Worm (Caenorhabditis elegans) whole organism, L4 larva: Measurements from ENCODE around the gene anoh-1.

Source experiments
- F10B5.3 ChIP-seq: sonication (generic microtip); optimal IDR thresholded peaks from 2 replicates; lab custom pipeline; 2016; ENCODE audit warnings: mild to moderate bottlenecking, missing genetic modification characterization, missing compliant biosample characterization
- F44E2.7 ChIP-seq: fragments of 200-800 bp; sonication (Bioruptor generic); IDR thresholded peaks from 2 replicates; pipeline ENCODE4 v2.1.2; 2022; ENCODE audit warnings: missing genetic modification characterization, missing compliant biosample characterization
- T26A8.4 ChIP-seq: fragments of 200-800 bp; sonication (Bioruptor generic); IDR thresholded peaks from 2 replicates; pipeline ENCODE4 v1.3.6; 2022; ENCODE audit warnings: missing genetic modification characterization, missing compliant biosample characterization
- ZK546.5 ChIP-seq, 2 experiments: sonication (generic microtip); optimal IDR thresholded peaks; 2 replicates each; lab custom pipeline; 2017; ENCODE audit warnings: missing biosample characterization in 2 of 2, missing genetic modification characterization in 2 of 2
- arid-1 ChIP-seq: fragments of 200-800 bp; sonication (Bioruptor generic); conservative IDR thresholded peaks from 2 replicates; pipeline ENCODE4 v1.3.6; 2022; ENCODE audit warnings: missing genetic modification reagents, missing genetic modification characterization, missing compliant biosample characterization
- attf-4 ChIP-seq: sonication (generic microtip); optimal IDR thresholded peaks from 3 replicates; lab custom pipeline; 2017; ENCODE audit warnings: missing biosample characterization, missing genetic modification characterization
- ceh-20 ChIP-seq: fragments of 200-800 bp; sonication (Bioruptor generic); IDR thresholded peaks from 2 replicates; pipeline ENCODE4 v1.3.6; 2022; ENCODE audit warnings: missing genetic modification reagents, missing genetic modification characterization, missing compliant biosample characterization
- ctbp-1 ChIP-seq: fragments of 200-800 bp; sonication (Bioruptor generic); IDR thresholded peaks from 2 replicates; pipeline ENCODE4 v1.3.6; 2022; ENCODE audit warnings: missing genetic modification reagents, missing genetic modification characterization, missing compliant biosample characterization
- daf-12 ChIP-seq: fragments of 150-350 bp; optimal IDR thresholded peaks from 2 replicates; lab custom pipeline; 2014; ENCODE audit warnings: missing biosample characterization, missing genetic modification reagents, missing genetic modification characterization
- daf-16 ChIP-seq, 3 experiments: sonication (generic microtip); optimal IDR thresholded peaks; 2 replicates each; lab custom pipeline; 2016 to 2017; ENCODE audit warnings: missing genetic modification characterization in 3 of 3, missing genetic modification reagents in 3 of 3, mild to moderate bottlenecking in 2 of 3, missing compliant biosample characterization in 2 of 3, missing biosample characterization in 1 of 3, moderate library complexity in 1 of 3
- daf-8 ChIP-seq: fragments of 200-800 bp; sonication (Bioruptor generic); IDR thresholded peaks from 2 replicates; pipeline ENCODE4 v1.3.6; 2022; ENCODE audit warnings: missing genetic modification characterization, missing compliant biosample characterization
- dmd-8 ChIP-seq: fragments of 200-800 bp; sonication (Bioruptor generic); IDR thresholded peaks from 2 replicates; pipeline ENCODE4 v1.3.6; 2022; ENCODE audit warnings: missing genetic modification characterization, missing compliant biosample characterization
- dpl-1 ChIP-seq: fragments of 150-350 bp; optimal IDR thresholded peaks from 2 replicates; lab custom pipeline; 2014; ENCODE audit warnings: missing biosample characterization, missing genetic modification reagents, missing genetic modification characterization
- dve-1 ChIP-seq: sonication (generic microtip); optimal IDR thresholded peaks from 2 replicates; lab custom pipeline; 2017; ENCODE audit warnings: antibody characterized with exemption, mild to moderate bottlenecking, missing genetic modification characterization, missing compliant biosample characterization; ENCODE audit not compliant: insufficient read depth
- fkh-10 ChIP-seq: fragments of 150-350 bp; optimal IDR thresholded peaks from 2 replicates; lab custom pipeline; 2014; ENCODE audit warnings: missing biosample characterization, missing genetic modification reagents, missing genetic modification characterization
- hlh-11 ChIP-seq: fragments of 200-800 bp; sonication (Bioruptor generic); optimal IDR thresholded peaks from 2 replicates; lab custom pipeline; 2018; ENCODE audit warnings: mild to moderate bottlenecking, missing genetic modification characterization, missing compliant biosample characterization
- hlh-30 ChIP-seq: sonication (generic microtip); optimal IDR thresholded peaks from 2 replicates; lab custom pipeline; 2017; ENCODE audit warnings: antibody characterized with exemption, mild to moderate bottlenecking, missing genetic modification characterization, missing compliant biosample characterization; ENCODE audit not compliant: insufficient read depth
- hmg-1.1 ChIP-seq: fragments of 200-800 bp; sonication (Bioruptor generic); IDR thresholded peaks from 2 replicates; pipeline ENCODE4 v1.3.6; 2022; ENCODE audit warnings: missing genetic modification reagents, missing genetic modification characterization, missing compliant biosample characterization
- jun-1 ChIP-seq: fragments of 150-350 bp; optimal IDR thresholded peaks from 2 replicates; lab custom pipeline; 2014; ENCODE audit warnings: missing biosample characterization, missing genetic modification reagents, missing genetic modification characterization
- lin-1 ChIP-seq: fragments of 200-800 bp; sonication (Bioruptor generic); IDR thresholded peaks from 2 replicates; pipeline ENCODE4 v1.3.6; 2022; ENCODE audit warnings: missing genetic modification reagents, missing genetic modification characterization, missing compliant biosample characterization
- lin-13 ChIP-seq: fragments of 150-350 bp; optimal IDR thresholded peaks from 2 replicates; lab custom pipeline; 2014; ENCODE audit warnings: missing biosample characterization, missing genetic modification reagents, missing genetic modification characterization
- lin-15B ChIP-seq: fragments of 150-350 bp; sonication (generic microtip); optimal IDR thresholded peaks from 3 replicates; lab custom pipeline; 2014; ENCODE audit warnings: missing biosample characterization, missing genetic modification characterization
- lin-29 ChIP-seq: fragments of 200-800 bp; sonication (Bioruptor generic); IDR thresholded peaks from 2 replicates; pipeline ENCODE4 v1.3.6; 2022; ENCODE audit warnings: missing genetic modification reagents, missing genetic modification characterization, missing compliant biosample characterization
- lin-39 ChIP-seq: fragments of 150-350 bp; optimal IDR thresholded peaks from 2 replicates; lab custom pipeline; 2014; ENCODE audit warnings: missing biosample characterization, missing genetic modification reagents, missing genetic modification characterization
- lsy-2 ChIP-seq, 2 experiments: fragments of 150-350 bp in 1 of 2; sonication (generic microtip) in 1 of 2; optimal IDR thresholded peaks; 2 replicates each; lab custom pipeline; 2014 to 2017; ENCODE audit warnings: missing biosample characterization in 2 of 2, missing genetic modification characterization in 2 of 2
- madf-5 ChIP-seq, 2 experiments: fragments of 200-800 bp; sonication (Bioruptor generic); IDR thresholded peaks; 2 replicates each; pipeline ENCODE4 v1.3.6; 2022; ENCODE audit warnings: missing compliant biosample characterization in 2 of 2, missing genetic modification characterization in 2 of 2
- mdl-1 ChIP-seq, 2 experiments: fragments of 150-350 bp in 1 of 2; sonication (generic microtip) in 1 of 2; optimal IDR thresholded peaks; 2 replicates each; lab custom pipeline; 2014 to 2017; ENCODE audit warnings: missing biosample characterization in 2 of 2, missing genetic modification characterization in 2 of 2
- mep-1 ChIP-seq: fragments of 150-350 bp; sonication (generic microtip); optimal IDR thresholded peaks from 3 replicates; lab custom pipeline; 2014; ENCODE audit warnings: missing biosample characterization, missing genetic modification characterization
- mes-2 ChIP-seq: sonication (generic microtip); optimal IDR thresholded peaks from 2 replicates; lab custom pipeline; 2016; ENCODE audit warnings: missing genotype, mild to moderate bottlenecking, missing genetic modification characterization, missing compliant biosample characterization; ENCODE audit not compliant: poor library complexity, severe bottlenecking
- nhr-10 ChIP-seq: fragments of 150-350 bp; optimal IDR thresholded peaks from 2 replicates; lab custom pipeline; 2014; ENCODE audit warnings: missing biosample characterization, missing genetic modification characterization
- nhr-11 ChIP-seq: fragments of 150-350 bp; optimal IDR thresholded peaks from 2 replicates; lab custom pipeline; 2014; ENCODE audit warnings: missing biosample characterization, missing genetic modification characterization
- nhr-111 ChIP-seq: fragments of 200-800 bp; sonication (Bioruptor generic); optimal IDR thresholded peaks from 2 replicates; lab custom pipeline; 2018; ENCODE audit warnings: mild to moderate bottlenecking, missing genetic modification characterization, missing compliant biosample characterization
- nhr-48 ChIP-seq: sonication (generic microtip); optimal IDR thresholded peaks from 2 replicates; lab custom pipeline; 2016; ENCODE audit warnings: mild to moderate bottlenecking, missing genetic modification characterization, missing compliant biosample characterization
- nhr-76 ChIP-seq: fragments of 150-350 bp; optimal IDR thresholded peaks from 2 replicates; lab custom pipeline; 2014; ENCODE audit warnings: missing biosample characterization, missing genetic modification characterization
- nhr-77 ChIP-seq: fragments of 150-350 bp; optimal IDR thresholded peaks from 2 replicates; lab custom pipeline; 2014; ENCODE audit warnings: missing biosample characterization, missing genetic modification characterization
- pha-4 ChIP-seq, 2 experiments: fragments of 150-350 bp in 1 of 2; fragments of 200-800 bp in 1 of 2; sonication (Bioruptor generic) in 1 of 2; IDR thresholded peaks in 1 of 2; optimal IDR thresholded peaks in 1 of 2; 2 replicates each; pipeline versions ENCODE4 v1.3.6 to Lab custom; 2014 to 2022; ENCODE audit warnings: missing genetic modification characterization in 2 of 2, missing genetic modification reagents in 2 of 2, missing biosample characterization in 1 of 2, missing compliant biosample characterization in 1 of 2
- php-3 ChIP-seq: fragments of 200-800 bp; sonication (Bioruptor generic); IDR thresholded peaks from 2 replicates; pipeline ENCODE4 v1.3.6; 2022; ENCODE audit warnings: missing genetic modification reagents, missing genetic modification characterization, missing compliant biosample characterization
- pqm-1 ChIP-seq: sonication (generic microtip); optimal IDR thresholded peaks from 2 replicates; lab custom pipeline; 2017; ENCODE audit warnings: missing biosample characterization, missing genetic modification characterization
- rbr-2 ChIP-seq: sonication (generic microtip); optimal IDR thresholded peaks from 2 replicates; lab custom pipeline; 2016; ENCODE audit warnings: missing genotype, missing genetic modification characterization, missing compliant biosample characterization
- snpc-1.2 ChIP-seq: fragments of 200-800 bp; sonication (Bioruptor generic); IDR thresholded peaks from 2 replicates; pipeline ENCODE4 v1.3.6; 2022; ENCODE audit warnings: missing genetic modification reagents, missing genetic modification characterization, missing compliant biosample characterization
- snpc-4 ChIP-seq: fragments of 150-350 bp; optimal IDR thresholded peaks from 2 replicates; lab custom pipeline; 2014; ENCODE audit warnings: missing biosample characterization, missing genetic modification characterization
- spr-3 ChIP-seq: fragments of 200-800 bp; sonication (Bioruptor generic); optimal IDR thresholded peaks from 2 replicates; lab custom pipeline; 2018; ENCODE audit warnings: mild to moderate bottlenecking, missing genetic modification characterization, missing compliant biosample characterization
- tra-1 ChIP-seq: fragments of 200-800 bp; sonication (Bioruptor generic); IDR thresholded peaks from 2 replicates; pipeline ENCODE4 v1.3.6; 2022; ENCODE audit warnings: missing genetic modification reagents, missing genetic modification characterization, missing compliant biosample characterization
- vab-7 ChIP-seq: fragments of 200-800 bp; sonication (Bioruptor generic); IDR thresholded peaks from 2 replicates; pipeline ENCODE4 v1.3.6; 2022; ENCODE audit warnings: missing genetic modification reagents, missing genetic modification characterization, missing compliant biosample characterization
- zag-1 ChIP-seq: fragments of 150-350 bp; optimal IDR thresholded peaks from 2 replicates; lab custom pipeline; 2014; ENCODE audit warnings: missing biosample characterization, missing genetic modification characterization
- zip-11 ChIP-seq: fragments of 200-800 bp; sonication (Bioruptor generic); IDR thresholded peaks from 2 replicates; pipeline ENCODE4 v1.3.6; 2022; ENCODE audit warnings: missing genetic modification characterization, missing compliant biosample characterization
- ztf-11 ChIP-seq: fragments of 150-350 bp; optimal IDR thresholded peaks from 2 replicates; lab custom pipeline; 2014; ENCODE audit warnings: missing biosample characterization, missing genetic modification characterization

Gene anoh-1

DNA sequence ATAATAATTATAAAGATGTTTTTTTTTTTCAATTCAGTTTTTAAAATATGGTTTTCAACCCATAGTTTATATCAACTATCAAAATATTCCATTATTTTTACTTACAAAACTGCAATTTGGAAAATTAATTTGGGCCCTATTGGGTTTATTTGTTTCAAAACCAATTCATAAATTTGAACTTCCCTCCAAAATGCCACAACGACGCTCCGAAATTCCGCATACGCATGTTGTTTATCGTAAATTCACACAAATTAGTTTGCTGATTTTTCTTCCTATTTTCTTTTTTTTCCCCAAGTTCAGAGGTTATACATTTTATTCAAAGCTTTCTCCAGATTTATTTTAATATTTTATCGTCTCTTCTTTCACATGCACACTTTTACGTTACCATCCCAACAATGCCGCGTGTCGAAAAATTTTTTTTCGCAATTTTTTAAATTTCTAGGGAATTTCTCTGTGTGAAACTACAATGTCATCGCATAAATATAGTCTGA lies 10.1 kb downstream of the anoh-1 start, which contains the start of gene F56A8.3 (continued):
- TF ChIP-seq lin-29 (GFP tag; lab: Robert Waterston, UW) (no peak), ZK546.5 (tag; optimal IDR thresholded peaks at IDR 0.05; lab: Kevin White, UChicago) (no peak), mes-2 (peak; percentile 85), nhr-77 (tag; lab: Kevin White, UChicago) (peak; percentile 9), lin-15B (no peak), nhr-76 (tag; lab: Kevin White, UChicago) (no peak), F10B5.3 (tag; lab: Kevin White, UChicago) (peak; percentile 36), fkh-10 (GFP tag; lab: Kevin White, UChicago) (no peak), nhr-11 (tag; lab: Kevin White, UChicago) (no peak), jun-1 (tag; lab: Kevin White, UChicago) (peak; percentile 4), lin-13 (GFP tag; lab: Kevin White, UChicago) (peak; percentile 43), ztf-11 (tag; lab: Kevin White, UChicago) (no peak), pqm-1 (no peak), dve-1 (peak; percentile 75)

DNA sequence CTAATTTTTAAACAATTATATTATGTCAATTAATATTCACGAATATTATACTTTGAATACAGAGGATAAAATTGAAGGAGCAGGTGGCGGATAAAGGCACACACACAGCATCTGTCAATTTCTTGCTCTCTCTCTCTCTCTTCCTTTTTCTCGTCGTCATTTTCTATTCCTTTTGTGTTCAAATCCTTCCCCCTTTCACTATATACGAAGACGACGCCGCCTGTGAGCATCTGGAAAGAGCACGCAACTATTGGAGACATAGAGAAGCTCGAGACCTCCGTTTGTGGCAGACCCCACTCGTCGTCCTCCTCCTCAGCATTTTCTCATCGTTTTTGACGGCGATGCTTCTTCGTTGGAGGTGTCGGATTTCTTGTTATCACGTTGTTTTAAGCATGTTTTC lies 11.8 kb downstream of the anoh-1 start:
- TF ChIP-seq nhr-111 (GFP tag; lab: Kevin White, UChicago), result no peak
- TF ChIP-seq hlh-30 (tag; lab: Kevin White, UChicago), result peak; percentile 20
- peak; percentile 18 for TF ChIP-seq dpl-1 (GFP tag; lab: Kevin White, UChicago)
- peak; percentile 14 for TF ChIP-seq mep-1
- TF ChIP-seq hlh-11, result no peak
- TF ChIP-seq mdl-1 (tag; optimal IDR thresholded peaks at IDR 0.05; lab: Kevin White, UChicago), result peak in 1 of 2 experiments; percentile 30
- TF ChIP-seq fkh-10 (GFP tag; lab: Kevin White, UChicago), result peak; percentile 24
- TF ChIP-seq rbr-2, result no peak
- TF ChIP-seq lsy-2 (tag; optimal IDR thresholded peaks at IDR 0.05; lab: Kevin White, UChicago), result peak in 1 of 2 experiments; percentile 48
- 0 out of 2 replicates have a peak, but pooled peaks have one; percentile 9 for TF ChIP-seq hmg-1.1 (GFP tag; lab: Robert Waterston, UW)

DNA sequence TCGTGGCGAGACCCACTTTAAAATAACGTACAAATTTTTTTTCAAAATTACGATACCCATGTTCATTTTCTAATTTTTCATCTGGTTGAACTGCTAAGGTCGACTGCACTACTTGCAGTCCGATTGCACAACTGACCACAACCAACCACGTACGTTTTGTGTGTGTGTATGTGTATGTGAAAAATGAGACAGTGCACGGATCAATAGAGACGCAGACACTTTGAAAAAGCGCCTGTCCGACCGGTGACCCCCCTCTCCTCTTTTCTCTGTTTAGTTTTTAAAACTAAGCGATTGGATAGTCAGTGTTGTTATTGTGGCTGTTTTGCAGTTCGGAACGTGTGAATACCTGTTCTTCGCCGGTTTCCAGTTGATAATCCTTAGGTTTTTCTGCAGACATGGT lies 12.4 kb downstream of the anoh-1 start:
- no peak for TF ChIP-seq pha-4 (GFP tag; IDR thresholded peaks at IDR 0.05; lab: Robert Waterston, UW)
- TF ChIP-seq pha-4 (tag; optimal IDR thresholded peaks at IDR 0.05; lab: Kevin White, UChicago), result peak; percentile 26
- TF ChIP-seq rbr-2, result peak; percentile 6
- no peak for TF ChIP-seq snpc-1.2 (GFP tag; lab: Robert Waterston, UW)
- no peak for TF ChIP-seq tra-1 (GFP tag; lab: Robert Waterston, UW)
- TF ChIP-seq spr-3 (GFP tag; lab: Kevin White, UChicago), result no peak
- no peak for TF ChIP-seq attf-4 (tag; lab: Kevin White, UChicago)
- TF ChIP-seq daf-12 (tag; lab: Kevin White, UChicago), result no peak
- no peak for TF ChIP-seq daf-8 (GFP tag; lab: Robert Waterston, UW)
- TF ChIP-seq zip-11 (GFP tag; lab: Robert Waterston, UW), result no peak
- no peak for TF ChIP-seq F44E2.7
- TF ChIP-seq F10B5.3 (tag; lab: Kevin White, UChicago), result no peak
- no peak for TF ChIP-seq ctbp-1 (GFP tag; lab: Robert Waterston, UW)
- TF ChIP-seq dmd-8, result no peak
- TF ChIP-seq zag-1 (tag; lab: Kevin White, UChicago), result no peak
- no peak for TF ChIP-seq pqm-1
- peak in 1 of 2 experiments; percentile 14 for TF ChIP-seq daf-16 (GFP tag; optimal IDR thresholded peaks at IDR 0.05; lab: Kevin White, UChicago)
- peak; percentile 27 for TF ChIP-seq daf-16 (tag; optimal IDR thresholded peaks at IDR 0.05; lab: Kevin White, UChicago)
- no peak for TF ChIP-seq php-3
- no peak for TF ChIP-seq arid-1
- no peak for TF ChIP-seq T26A8.4
- TF ChIP-seq hlh-30 (tag; lab: Kevin White, UChicago), result peak; percentile 78
- no peak for TF ChIP-seq snpc-4
- TF ChIP-seq mdl-1 (tag; optimal IDR thresholded peaks at IDR 0.05; lab: Kevin White, UChicago), result no peak
- TF ChIP-seq lin-1 (GFP tag; lab: Robert Waterston, UW), result no peak
- TF ChIP-seq nhr-48 (tag; lab: Kevin White, UChicago), result no peak
- TF ChIP-seq ceh-20 (GFP tag; lab: Robert Waterston, UW), result no peak
- no peak for TF ChIP-seq vab-7 (GFP tag; lab: Robert Waterston, UW)
- TF ChIP-seq madf-5 (GFP tag; IDR thresholded peaks at IDR 0.05; lab: Robert Waterston, UW), result no peak
- no peak for TF ChIP-seq nhr-10 (tag; lab: Kevin White, UChicago)
- no peak for TF ChIP-seq lin-39 (tag; lab: Kevin White, UChicago)
- no peak for TF ChIP-seq nhr-76 (tag; lab: Kevin White, UChicago)
